Fruit fly (Drosophila melanogaster): ENCODE data around the gene Csk.

DNA sequence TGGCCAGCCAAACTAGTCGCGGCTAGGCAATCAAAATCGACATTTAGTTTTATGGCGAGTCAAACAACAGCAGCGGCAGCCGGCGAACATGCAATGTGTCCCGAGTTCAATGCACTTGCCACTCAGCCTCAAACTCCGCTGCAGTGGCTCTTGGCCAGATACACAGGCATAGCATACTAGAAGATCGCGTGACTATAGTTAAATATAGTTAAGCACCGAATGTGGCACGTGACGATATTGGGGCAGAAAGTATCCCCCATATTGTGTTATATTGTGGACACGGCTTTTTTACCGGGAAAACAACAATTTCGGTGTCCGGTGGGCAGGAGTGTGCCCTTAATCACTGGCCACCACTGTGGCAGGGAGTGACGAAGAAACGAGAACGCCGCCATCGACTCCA lies 32.7 kb downstream of the Csk start:
- TF ChIP-seq gl (tag; optimal IDR thresholded peaks at IDR 0.05) (no peak), rn (GFP tag; IDR thresholded peaks at IDR 0.05) (no peak), CG12605 (GFP tag; IDR thresholded peaks at IDR 0.05) (no peak), Pif1B (GFP tag; optimal IDR thresholded peaks at IDR 0.05) (no peak), CG15710 (tag; optimal IDR thresholded peaks at IDR 0.05) (no peak), CG34367 (tag; optimal IDR thresholded peaks at IDR 0.05) (no peak), Pif1A (GFP tag; optimal IDR thresholded peaks at IDR 0.05) (no peak), D1 (tag; optimal IDR thresholded peaks at IDR 0.05) (no peak), CG17806 (tag; optimal IDR thresholded peaks at IDR 0.05) (no peak), CG8301 (tag; optimal IDR thresholded peaks at IDR 0.05) (no peak), CG10348 (GFP tag; IDR thresholded peaks at IDR 0.05) (no peak), CG4496 (GFP tag; IDR thresholded peaks at IDR 0.05) (peak; percentile 41; the same call in 2 of the 3 replicates), EcR (GFP tag; optimal IDR thresholded peaks at IDR 0.05) (peak; percentile 68)
